Worm (Caenorhabditis elegans) whole organism, L3 larva: Measurements from ENCODE around the gene srw-76.

Source experiments
- aly-2 ChIP-seq: fragments of 150-350 bp; optimal IDR thresholded peaks from 2 replicates; lab custom pipeline; 2014; ENCODE audit warnings: missing biosample characterization, missing genetic modification characterization
- egl-5 ChIP-seq: fragments of 150-350 bp; optimal IDR thresholded peaks from 2 replicates; lab custom pipeline; 2017; ENCODE audit warnings: missing biosample characterization, missing genetic modification reagents, missing genetic modification characterization, inconsistent platforms
- elt-2 ChIP-seq: sonication (generic microtip); optimal IDR thresholded peaks from 2 replicates; lab custom pipeline; 2016; ENCODE audit warnings: missing genetic modification reagents, mild to moderate bottlenecking, missing genetic modification characterization, missing compliant biosample characterization
- hmg-11 ChIP-seq: sonication (generic microtip); optimal IDR thresholded peaks from 2 replicates; lab custom pipeline; 2016; ENCODE audit warnings: missing genetic modification characterization, missing compliant biosample characterization
- nhr-77 ChIP-seq: fragments of 150-350 bp; optimal IDR thresholded peaks from 2 replicates; lab custom pipeline; 2014; ENCODE audit warnings: missing biosample characterization, missing genetic modification characterization
- pqm-1 ChIP-seq: fragments of 150-350 bp; optimal IDR thresholded peaks from 2 replicates; lab custom pipeline; 2017; ENCODE audit warnings: missing biosample characterization, missing genetic modification characterization, inconsistent platforms
- sea-2 ChIP-seq: fragments of 150-350 bp; sonication (generic microtip); optimal IDR thresholded peaks from 4 replicates; lab custom pipeline; 2014; ENCODE audit warnings: missing biosample characterization, missing genetic modification reagents, missing genetic modification characterization
- unc-62 ChIP-seq: fragments of 150-350 bp; sonication (generic microtip); optimal IDR thresholded peaks from 4 replicates; lab custom pipeline; 2014; ENCODE audit warnings: missing biosample characterization, missing genetic modification reagents, missing genetic modification characterization
- zag-1 ChIP-seq: fragments of 150-350 bp; optimal IDR thresholded peaks from 2 replicates; lab custom pipeline; 2014; ENCODE audit warnings: missing biosample characterization, missing genetic modification characterization
- ztf-11 ChIP-seq: fragments of 150-350 bp; optimal IDR thresholded peaks from 2 replicates; lab custom pipeline; 2014; ENCODE audit warnings: missing biosample characterization, missing genetic modification characterization

DNA sequence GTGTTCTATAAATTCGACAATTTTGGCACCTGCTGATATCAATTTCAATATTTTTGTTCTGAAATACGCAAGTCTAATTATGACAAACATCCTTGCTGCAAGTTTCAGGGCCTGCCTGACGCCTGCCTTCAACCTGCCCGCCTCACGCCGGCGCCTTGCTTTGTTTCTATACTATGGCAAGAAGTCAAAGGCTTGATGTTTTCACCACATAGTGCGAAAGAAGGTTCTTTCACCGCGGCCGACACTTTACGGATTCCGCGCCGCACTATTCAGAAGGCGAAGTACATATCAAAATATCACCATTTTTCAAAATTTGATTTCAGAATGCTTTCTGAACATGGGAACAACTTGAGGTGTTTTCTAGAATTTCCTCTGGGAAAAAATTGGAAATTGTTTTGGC, 48.6 kb downstream of the srw-76 start:
- no peak for TF ChIP-seq ztf-11 (tag; lab: Kevin White, UChicago)
- TF ChIP-seq pqm-1 (tag; lab: Kevin White, UChicago), result no peak
- no peak for TF ChIP-seq hmg-11 (tag; lab: Kevin White, UChicago)
- TF ChIP-seq aly-2, result no peak
- no peak for TF ChIP-seq nhr-77 (tag; lab: Kevin White, UChicago)
- no peak for TF ChIP-seq unc-62 (GFP tag; lab: Kevin White, UChicago)
- TF ChIP-seq zag-1 (tag; lab: Kevin White, UChicago), result no peak
- TF ChIP-seq sea-2 (GFP tag; lab: Kevin White, UChicago), result no peak
- no peak for TF ChIP-seq egl-5 (tag; lab: Kevin White, UChicago)
- TF ChIP-seq elt-2, result no peak
